Fruit fly (Drosophila melanogaster): ENCODE data around the gene mRpS34.

Gene mRpS34

DNA sequence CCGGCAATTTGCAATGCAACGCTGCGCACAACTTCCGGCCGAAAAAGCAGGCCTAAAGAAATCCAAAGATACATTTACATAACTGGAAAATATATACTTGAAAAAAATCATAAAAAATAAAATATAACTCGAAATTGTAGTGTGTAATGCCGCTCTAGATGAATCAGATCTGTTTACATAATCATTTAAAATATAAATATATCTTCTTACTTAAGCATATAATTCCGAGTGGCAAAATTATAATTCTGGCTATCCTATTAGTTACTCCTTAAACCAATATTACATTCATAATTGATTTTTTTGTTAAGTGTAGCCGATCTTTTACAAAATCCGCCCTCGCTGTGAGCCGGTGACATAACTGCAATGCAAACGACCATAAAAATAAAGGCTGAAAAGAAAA lies 8.4 kb upstream of the mRpS34 start (continued):
- TF ChIP-seq Six4 (GFP tag; optimal IDR thresholded peaks at IDR 0.05) (no peak), CG4854 (GFP tag; optimal IDR thresholded peaks at IDR 0.05) (no peak), bsh (GFP tag; optimal IDR thresholded peaks at IDR 0.05) (no peak), trem (tag; optimal IDR thresholded peaks at IDR 0.05) (no peak), Hr3 (GFP tag; optimal IDR thresholded peaks at IDR 0.05) (no peak), Deaf1 (tag; optimal IDR thresholded peaks at IDR 0.05) (no peak), tio (GFP tag; optimal IDR thresholded peaks at IDR 0.05) (no peak), Sry-δ (GFP tag; optimal IDR thresholded peaks at IDR 0.05) (no peak), Xrp1 (GFP tag; IDR thresholded peaks at IDR 0.05) (no peak), CG17359 (tag; optimal IDR thresholded peaks at IDR 0.05) (peak; percentile 40), tna (GFP tag; IDR thresholded peaks at IDR 0.05; ENCODE audit: partially characterized antibody) (no peak), row (GFP tag; IDR thresholded peaks at IDR 0.05) (peak; percentile 23; the same call in 1 of the 3 replicates), Abd-B (GFP tag; optimal IDR thresholded peaks at IDR 0.05) (no peak), tin (GFP tag; optimal IDR thresholded peaks at IDR 0.05) (no peak), fru (optimal IDR thresholded peaks at IDR 0.05) (no peak), CTCF (GFP tag; optimal IDR thresholded peaks at IDR 0.05) (no peak)

DNA sequence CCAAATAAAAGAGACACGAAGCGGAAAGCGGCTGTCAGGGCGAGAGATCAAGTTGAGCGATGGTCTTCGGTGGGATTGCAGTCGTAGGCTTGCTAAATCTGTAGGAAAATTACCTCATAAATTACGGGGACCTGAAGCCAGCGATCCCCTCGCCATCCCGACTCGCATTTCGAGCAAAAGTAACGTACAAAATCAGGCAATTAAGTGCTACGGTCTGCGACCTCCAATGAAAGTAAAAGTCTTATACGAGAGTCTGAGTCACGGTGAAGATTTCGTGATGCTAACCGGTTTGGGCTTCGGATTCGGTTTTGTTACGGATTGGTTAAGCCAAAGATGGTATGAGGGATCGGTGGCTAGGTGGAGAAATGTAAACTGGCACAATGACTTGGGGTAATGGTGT lies 8.0 kb upstream of the mRpS34 start:
- TF ChIP-seq CG10274 (GFP tag; optimal IDR thresholded peaks at IDR 0.05) (no peak), Blimp-1 (GFP tag; optimal IDR thresholded peaks at IDR 0.05) (peak; percentile 98), bowl (GFP tag; IDR thresholded peaks at IDR 0.05) (no peak), oc (tag; optimal IDR thresholded peaks at IDR 0.05) (peak; percentile 16), esg (GFP tag; conservative IDR thresholded peaks at IDR 0.05) (no peak), CG12236 (GFP tag; optimal IDR thresholded peaks at IDR 0.05) (no peak)

DNA sequence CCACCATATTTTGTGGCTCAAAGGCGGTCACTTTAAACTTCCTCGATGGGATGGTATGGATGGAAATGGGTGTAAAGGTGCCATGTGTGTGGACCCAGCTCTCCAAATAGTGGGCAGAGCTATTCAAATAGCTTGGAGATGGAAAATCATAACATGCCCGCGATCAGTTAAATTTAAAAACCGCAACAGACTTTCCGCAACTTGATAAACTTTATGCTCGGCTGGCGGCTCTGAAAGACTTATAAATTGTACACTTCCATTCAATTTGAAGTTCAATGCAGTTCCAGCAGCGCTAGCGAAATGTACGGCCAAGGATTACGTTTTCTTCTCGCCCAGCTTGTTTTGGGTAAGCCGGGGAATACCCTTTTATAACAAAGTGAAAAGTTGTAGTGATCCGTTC lies 1.9 kb upstream of the mRpS34 start, which contains the start of gene CG33257:
TSS of gene CG33257 (plus strand) at position 301 of the 400 bp plus-strand sequence.
- TF ChIP-seq bigmax (GFP tag; optimal IDR thresholded peaks at IDR 0.05) (no peak), CG43689 (GFP tag; IDR thresholded peaks at IDR 0.05) (no peak), ttk (GFP tag; IDR thresholded peaks at IDR 0.05) (no peak), nmo (GFP tag; optimal IDR thresholded peaks at IDR 0.05) (no peak), lov (optimal IDR thresholded peaks at IDR 0.05) (no peak), lov (GFP tag; IDR thresholded peaks at IDR 0.05) (no peak), ham (GFP tag; IDR thresholded peaks at IDR 0.05) (no peak), bab2 (GFP tag; optimal IDR thresholded peaks at IDR 0.05) (no peak), CG12299 (tag; optimal IDR thresholded peaks at IDR 0.05) (no peak)

DNA sequence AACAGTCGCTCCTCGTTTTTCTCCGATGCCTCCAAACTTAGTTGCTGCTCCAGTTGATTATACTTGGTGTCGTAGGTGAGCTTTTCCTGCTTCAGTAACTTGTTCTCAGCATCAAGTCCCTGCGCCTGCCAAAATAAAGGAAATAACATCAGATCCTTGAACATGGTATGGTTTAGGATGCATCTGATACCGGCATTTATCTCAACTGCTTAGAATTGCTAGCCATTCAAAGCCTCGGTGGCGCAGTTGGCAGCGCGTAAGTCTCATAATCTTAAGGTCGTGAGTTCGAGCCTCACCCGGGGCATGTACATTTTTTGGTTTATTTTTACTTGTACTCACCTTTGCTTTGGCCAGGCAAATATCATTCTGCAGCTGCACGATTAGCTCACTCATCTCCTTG lies 1.8 kb downstream of the mRpS34 start:
- no peak for TF ChIP-seq Tbp (GFP tag; optimal IDR thresholded peaks at IDR 0.05)
- TF ChIP-seq CG10147 (GFP tag; optimal IDR thresholded peaks at IDR 0.05), result no peak
- TF ChIP-seq CG12659 (GFP tag; optimal IDR thresholded peaks at IDR 0.05), result no peak
- peak; percentile 95 for TF ChIP-seq Bdp1 (GFP tag; optimal IDR thresholded peaks at IDR 0.05)
- peak; percentile 5 for TF ChIP-seq Med (GFP tag)
- no peak for TF ChIP-seq jigr1 (GFP tag; IDR thresholded peaks at IDR 0.05)
- no peak for TF ChIP-seq zen (tag; optimal IDR thresholded peaks at IDR 0.05)
- TF ChIP-seq tgo (GFP tag; IDR thresholded peaks at IDR 0.05), result no peak
- TF ChIP-seq ranshi (GFP tag; IDR thresholded peaks at IDR 0.05), result no peak
- TF ChIP-seq Blimp-1 (GFP tag; optimal IDR thresholded peaks at IDR 0.05), result no peak
- no peak for TF ChIP-seq lab (GFP tag; optimal IDR thresholded peaks at IDR 0.05)
- TF ChIP-seq ken (GFP tag; IDR thresholded peaks at IDR 0.05), result no peak
- no peak for TF ChIP-seq maf-S (GFP tag; optimal IDR thresholded peaks at IDR 0.05)
- TF ChIP-seq CG6791 (GFP tag; IDR thresholded peaks at IDR 0.05; ENCODE audit: partially characterized antibody), result 0 out of 3 replicates have a peak, but pooled peaks have one; percentile 43
- no peak for TF ChIP-seq hb (GFP tag; IDR thresholded peaks at IDR 0.05; ENCODE audit: partially characterized antibody)
- TF ChIP-seq CG4282 (GFP tag; optimal IDR thresholded peaks at IDR 0.05), result no peak
- TF ChIP-seq CG14710 (tag; optimal IDR thresholded peaks at IDR 0.05), result no peak
- TF ChIP-seq scrt (GFP tag; optimal IDR thresholded peaks at IDR 0.05), result no peak
- TF ChIP-seq CG7963 (GFP tag; IDR thresholded peaks at IDR 0.05; ENCODE audit: partially characterized antibody), result 0 out of 3 replicates have a peak, but pooled peaks have one; percentile 8
- TF ChIP-seq exex (tag; optimal IDR thresholded peaks at IDR 0.05), result no peak
